Fruit fly (Drosophila melanogaster) whole organism, prepupa: Measurements from ENCODE around the gene CG10226.

Experiments used
- Blimp-1 ChIP-seq: fragments of 200-800 bp; sonication (Bioruptor generic); optimal IDR thresholded peaks from 3 replicates; lab custom pipeline; 2017; ENCODE audit warnings: missing biosample characterization, missing genetic modification characterization, mild to moderate bottlenecking, moderate library complexity, missing genetic modification reagents
- CG10669 ChIP-seq: fragments of 200-800 bp; sonication (Bioruptor generic); optimal IDR thresholded peaks from 3 replicates; lab custom pipeline; 2018; ENCODE audit warnings: missing biosample characterization, mild to moderate bottlenecking, missing genetic modification characterization, moderate library complexity
- CG11294 ChIP-seq: fragments of 200-800 bp; sonication (Bioruptor generic); IDR thresholded peaks from 2 replicates; pipeline ENCODE4 v1.3.6; 2022; ENCODE audit warnings: missing biosample characterization, missing genetic modification characterization
- CG11762 ChIP-seq: fragments of 200-800 bp; sonication (Bioruptor generic); optimal IDR thresholded peaks from 3 replicates; lab custom pipeline; 2016; ENCODE audit warnings: missing biosample characterization, missing genetic modification characterization; ENCODE audit not compliant: insufficient read depth
- CG11902 ChIP-seq: fragments of 200-800 bp; sonication (Bioruptor generic); optimal IDR thresholded peaks from 3 replicates; lab custom pipeline; 2016; ENCODE audit warnings: missing biosample characterization, missing genetic modification characterization
- CG15336 ChIP-seq: fragments of 200-800 bp; sonication (Bioruptor generic); IDR thresholded peaks from 2 replicates; pipeline ENCODE4 v1.3.6; 2022; ENCODE audit warnings: missing biosample characterization, missing genetic modification characterization
- CG16779 ChIP-seq: fragments of 200-800 bp; sonication (Bioruptor generic); optimal IDR thresholded peaks from 3 replicates; lab custom pipeline; 2017; ENCODE audit warnings: missing biosample characterization, mild to moderate bottlenecking, missing genetic modification characterization
- CG3032 ChIP-seq: fragments of 200-800 bp; optimal IDR thresholded peaks from 2 replicates; lab custom pipeline; 2019; ENCODE audit warnings: missing biosample characterization, mild to moderate bottlenecking, missing genetic modification characterization, moderate library complexity
- CG31627 ChIP-seq: fragments of 200-800 bp; sonication (Bioruptor generic); optimal IDR thresholded peaks from 3 replicates; lab custom pipeline; 2016; ENCODE audit warnings: missing biosample characterization, missing genetic modification characterization
- CG32006 ChIP-seq: fragments of 200-800 bp; sonication (Bioruptor generic); optimal IDR thresholded peaks from 3 replicates; lab custom pipeline; 2017; ENCODE audit warnings: missing biosample characterization, mild to moderate bottlenecking, missing genetic modification characterization
- CG34406 ChIP-seq: fragments of 200-800 bp; sonication (Bioruptor generic); optimal IDR thresholded peaks from 3 replicates; lab custom pipeline; 2016; ENCODE audit warnings: missing biosample characterization, missing genetic modification characterization
- CG4318 ChIP-seq: fragments of 200-800 bp; sonication (Bioruptor generic); optimal IDR thresholded peaks from 3 replicates; lab custom pipeline; 2017; ENCODE audit warnings: missing biosample characterization, mild to moderate bottlenecking, missing genetic modification characterization
- CG6163 ChIP-seq: fragments of 200-800 bp; sonication (Bioruptor generic); IDR thresholded peaks from 3 replicates; pipeline ENCODE4 v1.3.6; 2022; ENCODE audit warnings: missing biosample characterization, missing genetic modification characterization
- CG6276 ChIP-seq: fragments of 200-800 bp; sonication (Bioruptor generic); optimal IDR thresholded peaks from 2 replicates; lab custom pipeline; 2017; ENCODE audit warnings: missing biosample characterization, mild to moderate bottlenecking, missing genetic modification characterization
- CG6792 ChIP-seq: fragments of 200-800 bp; sonication (Bioruptor generic); optimal IDR thresholded peaks from 3 replicates; lab custom pipeline; 2016; ENCODE audit warnings: missing biosample characterization, missing genetic modification characterization
- CG6808 ChIP-seq: fragments of 200-800 bp; sonication (Bioruptor generic); optimal IDR thresholded peaks from 3 replicates; lab custom pipeline; 2017; ENCODE audit warnings: missing biosample characterization, missing genetic modification characterization, mild to moderate bottlenecking, moderate library complexity, missing genetic modification reagents
- CG6854 ChIP-seq: fragments of 200-800 bp; sonication (Bioruptor generic); optimal IDR thresholded peaks from 2 replicates; lab custom pipeline; 2017; ENCODE audit warnings: missing biosample characterization, mild to moderate bottlenecking, missing genetic modification characterization
- CG7368 ChIP-seq: fragments of 200-800 bp; sonication (Bioruptor generic); optimal IDR thresholded peaks from 3 replicates; lab custom pipeline; 2016; ENCODE audit warnings: missing biosample characterization, missing genetic modification characterization
- CG8119 ChIP-seq: fragments of 200-800 bp; sonication (Bioruptor generic); IDR thresholded peaks from 3 replicates; pipeline ENCODE4 v1.3.6; 2022; ENCODE audit warnings: missing biosample characterization, missing genetic modification characterization
- CG8319 ChIP-seq: fragments of 200-800 bp; sonication (Bioruptor generic); optimal IDR thresholded peaks from 3 replicates; lab custom pipeline; 2016; ENCODE audit warnings: missing biosample characterization, missing genetic modification characterization
- CG8632 ChIP-seq: fragments of 200-800 bp; sonication (Bioruptor generic); optimal IDR thresholded peaks from 3 replicates; lab custom pipeline; 2016; ENCODE audit warnings: missing biosample characterization, missing genetic modification characterization
- CG9139 ChIP-seq: fragments of 200-800 bp; sonication (Bioruptor generic); optimal IDR thresholded peaks from 3 replicates; lab custom pipeline; 2017; ENCODE audit warnings: missing biosample characterization, mild to moderate bottlenecking, missing genetic modification characterization
- Eip75B ChIP-seq: fragments of 200-800 bp; sonication (Bioruptor generic); optimal IDR thresholded peaks from 3 replicates; lab custom pipeline; 2016; ENCODE audit warnings: missing biosample characterization, missing genetic modification characterization
- Eip78C ChIP-seq: fragments of 200-800 bp; sonication (Bioruptor generic); peaks from one replicate; lab custom pipeline; 2016; ENCODE audit warnings: missing biosample characterization, missing genetic modification characterization
- Eip93F ChIP-seq: fragments of 200-800 bp; sonication (Bioruptor generic); optimal IDR thresholded peaks from 2 replicates; lab custom pipeline; 2016; ENCODE audit warnings: missing biosample characterization, mild to moderate bottlenecking, missing genetic modification characterization
- Ets21C ChIP-seq: fragments of 200-800 bp; sonication (Bioruptor generic); optimal IDR thresholded peaks from 3 replicates; lab custom pipeline; 2016; ENCODE audit warnings: missing biosample characterization, missing genetic modification characterization
- Gug ChIP-seq: fragments of 200-800 bp; sonication (Bioruptor generic); IDR thresholded peaks from 2 replicates; pipeline ENCODE4 v1.3.6; 2022; ENCODE audit warnings: missing biosample characterization, missing genetic modification characterization
- Hr38 ChIP-seq: sonication (Bioruptor generic); optimal IDR thresholded peaks from 2 replicates; lab custom pipeline; 2016; ENCODE audit warnings: missing biosample characterization, missing genetic modification characterization
- Hr39 ChIP-seq: fragments of 200-800 bp; sonication (Bioruptor generic); optimal IDR thresholded peaks from 2 replicates; lab custom pipeline; 2016; ENCODE audit warnings: missing biosample characterization, missing genetic modification characterization
- Hr4 ChIP-seq: fragments of 200-800 bp; sonication (Bioruptor generic); optimal IDR thresholded peaks from 3 replicates; lab custom pipeline; 2016; ENCODE audit warnings: missing biosample characterization, missing genetic modification characterization
- Lpt ChIP-seq: fragments of 200-800 bp; sonication (Bioruptor generic); optimal IDR thresholded peaks from 3 replicates; lab custom pipeline; 2016; ENCODE audit warnings: missing biosample characterization, missing genetic modification characterization
- OdsH ChIP-seq: fragments of 200-800 bp; sonication (Bioruptor generic); optimal IDR thresholded peaks from 3 replicates; lab custom pipeline; 2016; ENCODE audit warnings: missing biosample characterization, missing genetic modification characterization
- Smox ChIP-seq: fragments of 200-800 bp; sonication (Bioruptor generic); optimal IDR thresholded peaks from 3 replicates; lab custom pipeline; 2016; ENCODE audit warnings: missing biosample characterization, missing genetic modification characterization
- Sox102F ChIP-seq: fragments of 200-800 bp; sonication (Bioruptor generic); optimal IDR thresholded peaks from 2 replicates; lab custom pipeline; 2016; ENCODE audit warnings: missing biosample characterization, mild to moderate bottlenecking, missing genetic modification characterization
- Sox14 ChIP-seq: fragments of 200-800 bp; sonication (Bioruptor generic); optimal IDR thresholded peaks from 3 replicates; lab custom pipeline; 2016; ENCODE audit warnings: missing biosample characterization, missing genetic modification characterization
- Sox15 ChIP-seq: fragments of 200-800 bp; sonication (Bioruptor generic); optimal IDR thresholded peaks from 3 replicates; lab custom pipeline; 2016; ENCODE audit warnings: missing biosample characterization, missing genetic modification characterization
- achi ChIP-seq: fragments of 200-800 bp; sonication (Bioruptor generic); optimal IDR thresholded peaks from 3 replicates; lab custom pipeline; 2016; ENCODE audit warnings: missing biosample characterization, missing genetic modification characterization
- acj6 ChIP-seq: fragments of 200-800 bp; sonication (Bioruptor generic); optimal IDR thresholded peaks from 3 replicates; lab custom pipeline; 2016; ENCODE audit warnings: missing biosample characterization, missing genetic modification characterization
- cyc ChIP-seq: fragments of 200-800 bp; sonication (Bioruptor generic); optimal IDR thresholded peaks from 3 replicates; lab custom pipeline; 2016; ENCODE audit warnings: missing biosample characterization, missing genetic modification characterization
- dac ChIP-seq: fragments of 200-800 bp; sonication (Bioruptor generic); optimal IDR thresholded peaks from 2 replicates; lab custom pipeline; 2017; ENCODE audit warnings: missing biosample characterization, mild to moderate bottlenecking, missing genetic modification characterization
- eg ChIP-seq: fragments of 200-800 bp; sonication (Bioruptor generic); IDR thresholded peaks from 3 replicates; pipeline ENCODE4 v1.3.6; 2022; ENCODE audit warnings: missing biosample characterization, missing genetic modification characterization
- fd59A ChIP-seq: fragments of 200-800 bp; sonication (Bioruptor generic); optimal IDR thresholded peaks from 2 replicates; lab custom pipeline; 2017; ENCODE audit warnings: missing biosample characterization, mild to moderate bottlenecking, missing genetic modification characterization, missing genetic modification reagents
- fd85E ChIP-seq: fragments of 200-800 bp; sonication (Bioruptor generic); optimal IDR thresholded peaks from 3 replicates; lab custom pipeline; 2016; ENCODE audit warnings: missing biosample characterization, missing genetic modification characterization
- fkh ChIP-seq: fragments of 200-800 bp; sonication (Bioruptor generic); optimal IDR thresholded peaks from 3 replicates; lab custom pipeline; 2017; ENCODE audit warnings: missing biosample characterization, mild to moderate bottlenecking, missing genetic modification characterization, moderate library complexity
- net ChIP-seq: fragments of 200-800 bp; sonication (Bioruptor generic); optimal IDR thresholded peaks from 3 replicates; lab custom pipeline; 2016; ENCODE audit warnings: missing biosample characterization, missing genetic modification characterization
- salr ChIP-seq, 2 experiments: fragments of 200-800 bp; sonication (Bioruptor generic); optimal IDR thresholded peaks; 3 replicates each; lab custom pipeline; 2016 to 2018; ENCODE audit warnings: missing biosample characterization in 2 of 2, missing genetic modification characterization in 2 of 2, mild to moderate bottlenecking in 1 of 2
- spab ChIP-seq: fragments of 200-800 bp; sonication (Bioruptor generic); optimal IDR thresholded peaks from 2 replicates; lab custom pipeline; 2017; ENCODE audit warnings: missing biosample characterization, mild to moderate bottlenecking, missing genetic modification characterization, missing genetic modification reagents
- ss ChIP-seq, 2 experiments: fragments of 200-800 bp; sonication (Bioruptor generic); optimal IDR thresholded peaks; 2 replicates in 1 of 2; 3 replicates in 1 of 2; lab custom pipeline; 2017 to 2018; ENCODE audit warnings: mild to moderate bottlenecking in 2 of 2, missing biosample characterization in 2 of 2, missing genetic modification characterization in 2 of 2, moderate library complexity in 1 of 2
- topi ChIP-seq: fragments of 200-800 bp; sonication (Bioruptor generic); optimal IDR thresholded peaks from 3 replicates; lab custom pipeline; 2016; ENCODE audit warnings: missing biosample characterization, missing genetic modification characterization
- vri ChIP-seq: fragments of 200-800 bp; sonication (Bioruptor generic); optimal IDR thresholded peaks from 3 replicates; lab custom pipeline; 2016; ENCODE audit warnings: missing biosample characterization, mild to moderate bottlenecking, missing genetic modification characterization

Gene CG10226

dm6 chr3L:6267509-6267908, 27.6 kb upstream of the CG10226 start:
- no peak for TF ChIP-seq achi
- no peak for TF ChIP-seq Smox
- TF ChIP-seq Ets21C: no peak
- TF ChIP-seq, all 60 proteins: peak for 0

dm6 chr3L:6266321-6266720, 26.5 kb upstream of the CG10226 start:
- TF ChIP-seq vri (peak; percentile 49), CG7368 (GFP tag; lab: Kevin White, UChicago) (no peak), CG6808 (GFP tag; lab: Kevin White, UChicago) (peak; percentile 10), CG11902 (GFP tag; lab: Kevin White, UChicago) (peak; percentile 15), CG3032 (tag; lab: Kevin White, UChicago) (peak; percentile 78), Blimp-1 (GFP tag; lab: Kevin White, UChicago) (peak; percentile 17), Hr4 (GFP tag; lab: Kevin White, UChicago) (peak; percentile 82), spab (peak; percentile 31), Lpt (peak; percentile 76), achi (peak; percentile 83), CG11294 (peak; percentile 44; the same call in 1 of the 2 replicates), Eip75B (GFP tag; lab: Kevin White, UChicago) (peak; percentile 81), CG6792 (GFP tag; lab: Kevin White, UChicago) (peak; percentile 74), fd85E (GFP tag; lab: Kevin White, UChicago) (no peak), acj6 (GFP tag; lab: Kevin White, UChicago) (peak; percentile 82), Ets21C (peak; percentile 35), dac (peak; percentile 26), CG15336 (peak; percentile 84), Sox14 (GFP tag; lab: Kevin White, UChicago) (peak; percentile 76), ss (GFP tag; optimal IDR thresholded peaks at IDR 0.05; lab: Kevin White, UChicago) (peak; percentile 88 to 90), CG4318 (GFP tag; lab: Kevin White, UChicago) (peak; percentile 59), CG6854 (GFP tag; lab: Kevin White, UChicago) (no peak), CG9139 (GFP tag; lab: Kevin White, UChicago) (peak; percentile 64), net (peak; percentile 78), Eip93F (GFP tag; lab: Kevin White, UChicago) (no peak), Hr39 (GFP tag; lab: Kevin White, UChicago) (peak; percentile 36), OdsH (GFP tag; lab: Kevin White, UChicago) (peak; percentile 82), Sox102F (GFP tag; lab: Kevin White, UChicago) (peak; percentile 67), eg (GFP tag; lab: Robert Waterston, UW) (peak; percentile 92), CG6163 (peak; percentile 88), fd59A (GFP tag; lab: Kevin White, UChicago) (peak; percentile 59), CG6276 (GFP tag; lab: Kevin White, UChicago) (peak; percentile 70), CG8632 (GFP tag; lab: Kevin White, UChicago) (peak; percentile 73), fkh (GFP tag; lab: Kevin White, UChicago) (no peak), Gug (GFP tag; lab: Robert Waterston, UW) (peak; percentile 55), CG8319 (GFP tag; lab: Kevin White, UChicago) (no peak), CG31627 (GFP tag; lab: Kevin White, UChicago) (peak; percentile 45), Hr38 (GFP tag; lab: Kevin White, UChicago) (no peak), CG11762 (GFP tag; lab: Kevin White, UChicago) (peak; percentile 65), cyc (GFP tag; lab: Kevin White, UChicago) (peak; percentile 56), salr (GFP tag; optimal IDR thresholded peaks at IDR 0.05; lab: Kevin White, UChicago) (peak; percentile 18 to 75), Eip78C (peak; percentile 98), CG34406 (peak; percentile 71), CG16779 (peak; percentile 60), topi (GFP tag; lab: Kevin White, UChicago) (peak; percentile 75), Sox15 (GFP tag; lab: Kevin White, UChicago) (peak; percentile 50), CG32006 (GFP tag; lab: Kevin White, UChicago) (peak; percentile 81), CG10669 (GFP tag; lab: Kevin White, UChicago) (peak; percentile 61), CG8119 (peak; percentile 80)
